Fruit fly (Drosophila melanogaster): ENCODE results near the gene Saf-B.
A peak's percentile ranks its signal among the peaks of the same experiment; 100 is the strongest.

The Saf-B gene

dm6 chr3R:24810844-24811625 lies 6.2 kb upstream of the Saf-B start (continued):
- TF ChIP-seq NfI (GFP tag; optimal IDR thresholded peaks at IDR 0.05) (peak; percentile 93), cwo (GFP tag; optimal IDR thresholded peaks at IDR 0.05) (peak; percentile 85), Oli (tag; optimal IDR thresholded peaks at IDR 0.05) (peak; percentile 89), wdn (GFP tag; IDR thresholded peaks at IDR 0.05) (peak; percentile 81), lilli (GFP tag; optimal IDR thresholded peaks at IDR 0.05) (peak; percentile 92), zen2 (GFP tag; IDR thresholded peaks at IDR 0.05; ENCODE audit: partially characterized antibody) (no peak), CG10979 (tag; optimal IDR thresholded peaks at IDR 0.05) (peak; percentile 70), Usf (GFP tag; optimal IDR thresholded peaks at IDR 0.05) (peak; percentile 60), CG7556 (GFP tag; optimal IDR thresholded peaks at IDR 0.05) (peak; percentile 80), CG11696 (GFP tag; IDR thresholded peaks at IDR 0.05) (peak; percentile 88), CG8281 (tag; optimal IDR thresholded peaks at IDR 0.05) (peak; percentile 73), sob (GFP tag; IDR thresholded peaks at IDR 0.05) (peak; percentile 95), NK7.1 (GFP tag; optimal IDR thresholded peaks at IDR 0.05) (peak; percentile 67), Ada2b (GFP tag; IDR thresholded peaks at IDR 0.05) (peak; percentile 90), scrt (GFP tag; optimal IDR thresholded peaks at IDR 0.05) (peak; percentile 83), fd64A (GFP tag; optimal IDR thresholded peaks at IDR 0.05) (peak; percentile 69), gce (GFP tag; IDR thresholded peaks at IDR 0.05) (peak; percentile 75; the same call in 1 of the 3 replicates), sima (GFP tag; optimal IDR thresholded peaks at IDR 0.05) (peak; percentile 71), CG9817 (tag; optimal IDR thresholded peaks at IDR 0.05) (peak; percentile 90), jigr1 (GFP tag; IDR thresholded peaks at IDR 0.05) (no peak), vnd (GFP tag; IDR thresholded peaks at IDR 0.05; ENCODE audit: partially characterized antibody) (no peak), slp2 (GFP tag; optimal IDR thresholded peaks at IDR 0.05) (peak; percentile 78), Dek (tag; optimal IDR thresholded peaks at IDR 0.05) (peak; percentile 87), CG13424 (tag; optimal IDR thresholded peaks at IDR 0.05) (peak; percentile 90), Aef1 (GFP tag; IDR thresholded peaks at IDR 0.05) (peak; percentile 89), Nf-YC (tag; optimal IDR thresholded peaks at IDR 0.05) (peak; percentile 72), C15 (GFP tag; IDR thresholded peaks at IDR 0.05) (peak; percentile 83), grau (tag; optimal IDR thresholded peaks at IDR 0.05) (peak; percentile 91), Ravus (GFP tag; IDR thresholded peaks at IDR 0.05) (peak; percentile 65), CG2889 (GFP tag; IDR thresholded peaks at IDR 0.05) (peak; percentile 78; the same call in 2 of the 3 replicates), Fer3 (tag; optimal IDR thresholded peaks at IDR 0.05) (peak; percentile 90), oc (tag; optimal IDR thresholded peaks at IDR 0.05) (peak; percentile 89), CG2712 (tag; optimal IDR thresholded peaks at IDR 0.05) (peak; percentile 86), Vsx1 (GFP tag; optimal IDR thresholded peaks at IDR 0.05) (peak; percentile 66), org-1 (GFP tag; optimal IDR thresholded peaks at IDR 0.05) (peak; percentile 85), bcd (GFP tag; optimal IDR thresholded peaks at IDR 0.05) (peak; percentile 82), ato (GFP tag; IDR thresholded peaks at IDR 0.05; ENCODE audit: partially characterized antibody) (no peak), ap (GFP tag; IDR thresholded peaks at IDR 0.05) (peak; percentile 79), croc (GFP tag; conservative IDR thresholded peaks at IDR 0.05) (peak; percentile 58; the same call in 2 of the 3 replicates), CG1832 (GFP tag; optimal IDR thresholded peaks at IDR 0.05) (no peak), CG11247 (GFP tag; IDR thresholded peaks at IDR 0.05) (peak; percentile 84), CG14441 (GFP tag; IDR thresholded peaks at IDR 0.05) (peak; percentile 91), sug (tag; optimal IDR thresholded peaks at IDR 0.05) (peak; percentile 76), Fer2 (tag; optimal IDR thresholded peaks at IDR 0.05) (peak; percentile 83), CG14710 (tag; optimal IDR thresholded peaks at IDR 0.05) (peak; percentile 58), ftz-f1 (GFP tag; optimal IDR thresholded peaks at IDR 0.05) (peak; percentile 40), wor (GFP tag; IDR thresholded peaks at IDR 0.05) (peak; percentile 74), usp (GFP tag; optimal IDR thresholded peaks at IDR 0.05) (no peak), dpn (GFP tag; optimal IDR thresholded peaks at IDR 0.05) (peak; percentile 84 to 93)

Measured in whole organism, embryonic.